Worm (Caenorhabditis elegans) whole organism, L2 larva: ENCODE results near the gene C56A3.5.

ENCODE experiments used
- R02D3.7 ChIP-seq: fragments of 150-350 bp; optimal IDR thresholded peaks from 2 replicates; lab custom pipeline; 2014; ENCODE audit warnings: missing biosample characterization, missing genetic modification characterization
- ama-1 ChIP-seq: fragments of 150-350 bp; optimal IDR thresholded peaks from 2 replicates; lab custom pipeline; 2018; ENCODE audit warnings: inconsistent platforms
- blmp-1 ChIP-seq: sonication (generic microtip); optimal IDR thresholded peaks from 2 replicates; lab custom pipeline; 2017; ENCODE audit warnings: missing genetic modification characterization, mild to moderate bottlenecking, missing compliant biosample characterization, antibody characterized with exemption, moderate library complexity; ENCODE audit not compliant: insufficient read depth
- ceh-82 ChIP-seq: fragments of 150-350 bp; optimal IDR thresholded peaks from 2 replicates; lab custom pipeline; 2014; ENCODE audit warnings: missing biosample characterization, missing genetic modification characterization
- elt-1 ChIP-seq: fragments of 150-350 bp; optimal IDR thresholded peaks from 2 replicates; lab custom pipeline; 2014; ENCODE audit warnings: missing biosample characterization, missing genetic modification characterization
- fos-1 ChIP-seq: fragments of 150-350 bp; optimal IDR thresholded peaks from 2 replicates; lab custom pipeline; 2014; ENCODE audit warnings: missing biosample characterization, missing genetic modification characterization
- lin-13 ChIP-seq: fragments of 150-350 bp; optimal IDR thresholded peaks from 2 replicates; lab custom pipeline; 2014; ENCODE audit warnings: missing biosample characterization, missing genetic modification reagents, missing genetic modification characterization
- mbf-1 ChIP-seq: sonication (generic microtip); optimal IDR thresholded peaks from 2 replicates; lab custom pipeline; 2017; ENCODE audit warnings: missing biosample characterization, missing genetic modification characterization
- nhr-12 ChIP-seq: fragments of 150-350 bp; optimal IDR thresholded peaks from 2 replicates; lab custom pipeline; 2014; ENCODE audit warnings: missing biosample characterization, missing genetic modification characterization
- nhr-237 ChIP-seq: fragments of 150-350 bp; optimal IDR thresholded peaks from 2 replicates; lab custom pipeline; 2014; ENCODE audit warnings: missing biosample characterization, missing genetic modification characterization
- skn-1 ChIP-seq: sonication (generic microtip); optimal IDR thresholded peaks from 2 replicates; lab custom pipeline; 2017; ENCODE audit warnings: missing biosample characterization, missing genetic modification characterization
- zag-1 ChIP-seq: fragments of 150-350 bp; optimal IDR thresholded peaks from 2 replicates; lab custom pipeline; 2014; ENCODE audit warnings: missing biosample characterization, missing genetic modification characterization
- ztf-1 ChIP-seq: fragments of 200-800 bp; sonication (Bioruptor generic); conservative IDR thresholded peaks from 2 replicates; pipeline ENCODE4 v1.3.6; 2022; ENCODE audit warnings: missing genetic modification characterization, missing compliant biosample characterization
- ztf-11 ChIP-seq: sonication (generic microtip); optimal IDR thresholded peaks from 2 replicates; lab custom pipeline; 2017; ENCODE audit warnings: missing biosample characterization, missing genetic modification characterization

ce11 chrV:13511618-13512017, 40.1 kb upstream of the C56A3.5 start, which contains the start of gene avr-15:
- TF ChIP-seq nhr-237 (no peak), zag-1 (tag; lab: Kevin White, UChicago) (no peak), ama-1 (lab: Kevin White, UChicago) (no peak), lin-13 (no peak), R02D3.7 (tag; lab: Kevin White, UChicago) (no peak), ztf-11 (tag; lab: Kevin White, UChicago) (no peak), ceh-82 (tag; lab: Kevin White, UChicago) (no peak), ztf-1 (no peak), blmp-1 (tag; lab: Kevin White, UChicago) (no peak), nhr-12 (tag; lab: Kevin White, UChicago) (no peak), skn-1 (tag; lab: Kevin White, UChicago) (no peak), elt-1 (tag; lab: Kevin White, UChicago) (no peak), mbf-1 (no peak), fos-1 (tag; lab: Kevin White, UChicago) (no peak)
